Fruit fly (Drosophila melanogaster) whole organism, wandering third instar larva: ENCODE measurements around the gene CG9626.

ENCODE experiments used
- Jra ChIP-seq: sonication (Bioruptor generic); optimal IDR thresholded peaks from 2 replicates; lab custom pipeline; 2016; ENCODE audit warnings: missing biosample characterization, missing genetic modification characterization
- Rel ChIP-seq, 2 experiments: fragments of 200-800 bp; sonication (Bioruptor generic) in 1 of 2; optimal IDR thresholded peaks; 2 replicates in 1 of 2; 3 replicates in 1 of 2; lab custom pipeline; 2016 to 2019; ENCODE audit warnings: mild to moderate bottlenecking in 2 of 2, missing biosample characterization in 2 of 2, missing genetic modification characterization in 2 of 2, moderate library complexity in 1 of 2
- br ChIP-seq: fragments of 200-800 bp; sonication (Bioruptor generic); optimal IDR thresholded peaks from 2 replicates; lab custom pipeline; 2016; ENCODE audit warnings: missing biosample characterization, missing genetic modification characterization
- ey ChIP-seq: fragments of 200-800 bp; sonication (Bioruptor generic); optimal IDR thresholded peaks from 2 replicates; lab custom pipeline; 2016; ENCODE audit warnings: missing biosample characterization, missing genetic modification characterization
- foxo ChIP-seq, 2 experiments: fragments of 200-800 bp; sonication (Bioruptor generic); optimal IDR thresholded peaks; 2 replicates in 1 of 2; 3 replicates in 1 of 2; lab custom pipeline; 2016 to 2017; ENCODE audit warnings: missing biosample characterization in 2 of 2, missing genetic modification characterization in 2 of 2
- usp ChIP-seq: fragments of >200 bp; optimal IDR thresholded peaks from 2 replicates; lab custom pipeline; 2017; ENCODE audit warnings: missing biosample characterization, missing genetic modification characterization

dm6 chr3R:8308515-8308959 is 7.8 kb upstream of the CG9626 start, which contains the start of gene tex:
- TF ChIP-seq br (GFP tag; lab: Kevin White, UChicago) (no peak), ey (no peak), usp (GFP tag; lab: Kevin White, UChicago) (no peak), Jra (GFP tag; lab: Kevin White, UChicago) (no peak), foxo (GFP tag; optimal IDR thresholded peaks at IDR 0.05; lab: Kevin White, UChicago) (no peak), Rel (GFP tag; optimal IDR thresholded peaks at IDR 0.05; lab: Kevin White, UChicago) (no peak), Rel (tag; optimal IDR thresholded peaks at IDR 0.05; lab: Kevin White, UChicago) (no peak)
